Worm (Caenorhabditis elegans) whole organism, L4/young adult: ENCODE data around the gene Y54G2A.7.

ENCODE experiments used
- dao-5 ChIP-seq: sonication (generic microtip); optimal IDR thresholded peaks from 2 replicates; lab custom pipeline; 2016; ENCODE audit warnings: missing genotype, missing genetic modification characterization, moderate library complexity, missing compliant biosample characterization
- him-1 ChIP-seq: sonication (generic microtip); optimal IDR thresholded peaks from 2 replicates; lab custom pipeline; 2016; ENCODE audit warnings: missing genotype, missing genetic modification reagents, missing genetic modification characterization, missing compliant biosample characterization

ce11 chrIV:2841260-2841659, 2.9 kb downstream of the Y54G2A.7 start, which contains the start of gene clec-83:
- TF ChIP-seq him-1 (tag; lab: Kevin White, UChicago) (no peak), dao-5 (tag; lab: Kevin White, UChicago) (no peak)
